Fruit fly (Drosophila melanogaster) whole organism, embryonic: ENCODE data around the gene sau.

Experiments
- ATbp ChIP-seq: fragments of 200-800 bp; sonication (Bioruptor generic); optimal IDR thresholded peaks from 2 replicates; lab custom pipeline; 2017; ENCODE audit warnings: missing biosample characterization, mild to moderate bottlenecking, missing genetic modification characterization, missing genetic modification reagents
- Atf-2 ChIP-seq: fragments of 200-800 bp; sonication (Bioruptor generic); optimal IDR thresholded peaks from 2 replicates; lab custom pipeline; 2016; ENCODE audit warnings: missing biosample characterization, missing genetic modification characterization
- B-H2 ChIP-seq: fragments of 200-800 bp; sonication (Bioruptor generic); optimal IDR thresholded peaks from 2 replicates; lab custom pipeline; 2018; ENCODE audit warnings: missing biosample characterization, mild to moderate bottlenecking, missing genetic modification characterization
- Bdp1 ChIP-seq: fragments of 200-800 bp; sonication (Bioruptor generic); optimal IDR thresholded peaks from 3 replicates; lab custom pipeline; 2016; ENCODE audit warnings: missing biosample characterization, missing genetic modification characterization
- CG10654 ChIP-seq: fragments of 200-800 bp; sonication (Bioruptor generic); optimal IDR thresholded peaks from 2 replicates; lab custom pipeline; 2016; ENCODE audit warnings: missing biosample characterization, missing genetic modification characterization
- CG11504 ChIP-seq: fragments of 200-800 bp; sonication (Bioruptor generic); optimal IDR thresholded peaks from 3 replicates; lab custom pipeline; 2019; ENCODE audit warnings: missing biosample characterization, mild to moderate bottlenecking, missing genetic modification characterization, moderate library complexity
- CG13894 ChIP-seq: fragments of 200-800 bp; sonication (Bioruptor generic); optimal IDR thresholded peaks from 3 replicates; lab custom pipeline; 2018; ENCODE audit warnings: missing biosample characterization, mild to moderate bottlenecking, missing genetic modification characterization, moderate library complexity
- CG15479 ChIP-seq: fragments of 200-800 bp; sonication (Bioruptor generic); optimal IDR thresholded peaks from 3 replicates; lab custom pipeline; 2019; ENCODE audit warnings: missing biosample characterization, mild to moderate bottlenecking, missing genetic modification characterization, moderate library complexity
- CG15514 ChIP-seq: fragments of 200-800 bp; sonication (Bioruptor generic); optimal IDR thresholded peaks from 3 replicates; lab custom pipeline; 2017; ENCODE audit warnings: missing biosample characterization, missing genetic modification characterization, mild to moderate bottlenecking, moderate library complexity, missing genetic modification reagents
- CG16813 ChIP-seq: fragments of 200-800 bp; sonication (Bioruptor generic); IDR thresholded peaks from 3 replicates; pipeline ENCODE4 v1.3.6; 2022; ENCODE audit warnings: missing biosample characterization, missing genetic modification characterization; ENCODE audit not compliant: partially characterized antibody
- CG17568 ChIP-seq: fragments of 200-800 bp; sonication (Bioruptor generic); optimal IDR thresholded peaks from 2 replicates; lab custom pipeline; 2018; ENCODE audit warnings: missing biosample characterization, mild to moderate bottlenecking, missing genetic modification characterization, moderate library complexity
- CG1792 ChIP-seq: fragments of 200-800 bp; sonication (Bioruptor generic); optimal IDR thresholded peaks from 2 replicates; lab custom pipeline; 2016; ENCODE audit warnings: missing biosample characterization, missing genetic modification characterization
- CG18262 ChIP-seq: fragments of 200-800 bp; optimal IDR thresholded peaks from 3 replicates; lab custom pipeline; 2019; ENCODE audit warnings: missing biosample characterization, mild to moderate bottlenecking, missing genetic modification characterization, moderate library complexity
- CG18476 ChIP-seq: fragments of 200-800 bp; sonication (Bioruptor generic); optimal IDR thresholded peaks from 2 replicates; lab custom pipeline; 2016; ENCODE audit warnings: missing biosample characterization, mild to moderate bottlenecking, missing genetic modification characterization
- CG32767 ChIP-seq: fragments of 200-800 bp; sonication (Bioruptor generic); IDR thresholded peaks from 2 replicates; pipeline ENCODE4 v1.3.6; 2022; ENCODE audit warnings: missing biosample characterization, missing genetic modification characterization
- CG3407 ChIP-seq: fragments of 200-800 bp; sonication (Bioruptor generic); optimal IDR thresholded peaks from 2 replicates; lab custom pipeline; 2018; ENCODE audit warnings: missing biosample characterization, mild to moderate bottlenecking, missing genetic modification characterization
- CG42726 ChIP-seq: fragments of 200-800 bp; sonication (Bioruptor generic); IDR thresholded peaks from 2 replicates; pipeline ENCODE4 v1.3.6; 2022; ENCODE audit warnings: missing biosample characterization, missing genetic modification characterization; ENCODE audit not compliant: partially characterized antibody
- CG4282 ChIP-seq: fragments of 200-800 bp; sonication (Bioruptor generic); optimal IDR thresholded peaks from 2 replicates; lab custom pipeline; 2016; ENCODE audit warnings: missing biosample characterization, missing genetic modification characterization
- CG4424 ChIP-seq: fragments of 200-800 bp; sonication (Bioruptor generic); optimal IDR thresholded peaks from 3 replicates; lab custom pipeline; 2016; ENCODE audit warnings: missing biosample characterization, missing genetic modification characterization
- CG6254 ChIP-seq: fragments of 200-800 bp; sonication (Bioruptor generic); optimal IDR thresholded peaks from 3 replicates; lab custom pipeline; 2017; ENCODE audit warnings: mild to moderate bottlenecking, missing biosample characterization, missing genetic modification reagents, missing genetic modification characterization
- CG6765 ChIP-seq: fragments of 200-800 bp; sonication (Bioruptor generic); optimal IDR thresholded peaks from 3 replicates; lab custom pipeline; 2017; ENCODE audit warnings: missing biosample characterization, mild to moderate bottlenecking, missing genetic modification characterization
- CG9817 ChIP-seq: fragments of 200-800 bp; sonication (Bioruptor generic); optimal IDR thresholded peaks from 2 replicates; lab custom pipeline; 2018; ENCODE audit warnings: missing biosample characterization, mild to moderate bottlenecking, missing genetic modification characterization, moderate library complexity
- CkIIα-i1 ChIP-seq: fragments of 200-800 bp; sonication (Bioruptor generic); IDR thresholded peaks from 2 replicates; pipeline ENCODE4 v1.3.6; 2022; ENCODE audit warnings: missing biosample characterization, missing genetic modification characterization
- D19B ChIP-seq: fragments of 200-800 bp; sonication (Bioruptor generic); optimal IDR thresholded peaks from 2 replicates; lab custom pipeline; 2017; ENCODE audit warnings: missing biosample characterization, mild to moderate bottlenecking, missing genetic modification characterization
- Deaf1 ChIP-seq: fragments of 200-800 bp; optimal IDR thresholded peaks from 3 replicates; lab custom pipeline; 2019; ENCODE audit warnings: missing biosample characterization, mild to moderate bottlenecking, missing genetic modification characterization, moderate library complexity
- Dip2 ChIP-seq: fragments of 200-800 bp; sonication (Bioruptor generic); IDR thresholded peaks from 2 replicates; pipeline ENCODE4 v1.3.6; 2022; ENCODE audit warnings: missing biosample characterization, missing genetic modification characterization
- Doc3 ChIP-seq: fragments of 200-800 bp; sonication (Bioruptor generic); IDR thresholded peaks from 3 replicates; pipeline ENCODE4 v1.3.6; 2022; ENCODE audit warnings: missing biosample characterization, missing genetic modification characterization; ENCODE audit not compliant: partially characterized antibody
- H2.0 ChIP-seq: fragments of 200-800 bp; sonication (Bioruptor generic); IDR thresholded peaks from 2 replicates; pipeline ENCODE4 v1.3.6; 2022; ENCODE audit warnings: missing biosample characterization, missing genetic modification characterization
- Hand ChIP-seq: fragments of 200-800 bp; sonication (Bioruptor generic); optimal IDR thresholded peaks from 2 replicates; lab custom pipeline; 2017; ENCODE audit warnings: mild to moderate bottlenecking, missing biosample characterization, missing genetic modification reagents, missing genetic modification characterization
- Hr3 ChIP-seq: fragments of 200-800 bp; sonication (Bioruptor generic); optimal IDR thresholded peaks from 3 replicates; lab custom pipeline; 2016; ENCODE audit warnings: missing biosample characterization, missing genetic modification characterization
- Hr51 ChIP-seq, 2 experiments: fragments of 200-800 bp; sonication (Bioruptor generic); optimal IDR thresholded peaks; 2 replicates in 1 of 2; 3 replicates in 1 of 2; lab custom pipeline; 2016 to 2018; ENCODE audit warnings: missing biosample characterization in 2 of 2, missing genetic modification characterization in 2 of 2, mild to moderate bottlenecking in 1 of 2, moderate library complexity in 1 of 2
- Ravus ChIP-seq: fragments of 200-800 bp; sonication (Bioruptor generic); IDR thresholded peaks from 2 replicates; pipeline ENCODE4 v1.3.6; 2022; ENCODE audit warnings: missing biosample characterization, missing genetic modification characterization
- Sox100B ChIP-seq: fragments of 200-800 bp; sonication (Bioruptor generic); optimal IDR thresholded peaks from 3 replicates; lab custom pipeline; 2018; ENCODE audit warnings: missing biosample characterization, mild to moderate bottlenecking, missing genetic modification characterization
- Sox102F ChIP-seq: fragments of 200-800 bp; sonication (Bioruptor generic); optimal IDR thresholded peaks from 2 replicates; lab custom pipeline; 2018; ENCODE audit warnings: missing biosample characterization, mild to moderate bottlenecking, missing genetic modification characterization, moderate library complexity
- al ChIP-seq: fragments of 200-800 bp; sonication (Bioruptor generic); IDR thresholded peaks from 2 replicates; pipeline ENCODE4 v1.3.6; 2022; ENCODE audit warnings: missing biosample characterization, missing genetic modification characterization
- ara ChIP-seq: fragments of 200-800 bp; sonication (Bioruptor generic); IDR thresholded peaks from 2 replicates; pipeline ENCODE4 v1.3.6; 2022; ENCODE audit warnings: missing biosample characterization, missing genetic modification characterization
- bigmax ChIP-seq: fragments of 200-800 bp; sonication (Bioruptor generic); optimal IDR thresholded peaks from 2 replicates; lab custom pipeline; 2018; ENCODE audit warnings: missing biosample characterization, mild to moderate bottlenecking, missing genetic modification characterization
- cg ChIP-seq: fragments of 200-800 bp; sonication (Bioruptor generic); optimal IDR thresholded peaks from 3 replicates; lab custom pipeline; 2019; ENCODE audit warnings: missing biosample characterization, mild to moderate bottlenecking, missing genetic modification characterization, moderate library complexity
- dati ChIP-seq: fragments of 200-800 bp; sonication (Bioruptor generic); IDR thresholded peaks from 2 replicates; pipeline ENCODE4 v1.3.6; 2022; ENCODE audit warnings: missing biosample characterization, missing genetic modification characterization
- ewg ChIP-seq: fragments of 200-800 bp; sonication (Bioruptor generic); optimal IDR thresholded peaks from 3 replicates; lab custom pipeline; 2017; ENCODE audit warnings: mild to moderate bottlenecking, missing biosample characterization, missing genetic modification reagents, missing genetic modification characterization
- gcm2 ChIP-seq: fragments of 200-800 bp; sonication (Bioruptor generic); optimal IDR thresholded peaks from 2 replicates; lab custom pipeline; 2016; ENCODE audit warnings: missing biosample characterization, missing genetic modification characterization
- grn ChIP-seq: fragments of 200-800 bp; sonication (Bioruptor generic); optimal IDR thresholded peaks from 3 replicates; lab custom pipeline; 2017; ENCODE audit warnings: missing biosample characterization, missing genetic modification characterization
- ham ChIP-seq: fragments of 200-800 bp; sonication (Bioruptor generic); IDR thresholded peaks from 2 replicates; pipeline ENCODE4 v1.3.6; 2022; ENCODE audit warnings: missing biosample characterization, missing genetic modification characterization
- nmo ChIP-seq: fragments of 200-800 bp; sonication (Bioruptor generic); optimal IDR thresholded peaks from 2 replicates; lab custom pipeline; 2018; ENCODE audit warnings: missing biosample characterization, mild to moderate bottlenecking, missing genetic modification characterization, moderate library complexity
- p53 ChIP-seq: fragments of 200-800 bp; sonication (Bioruptor generic); optimal IDR thresholded peaks from 2 replicates; lab custom pipeline; 2016; ENCODE audit warnings: missing biosample characterization, missing genetic modification characterization
- pfk ChIP-seq: fragments of 200-800 bp; sonication (Bioruptor generic); optimal IDR thresholded peaks from 2 replicates; lab custom pipeline; 2018; ENCODE audit warnings: missing biosample characterization, mild to moderate bottlenecking, missing genetic modification characterization, moderate library complexity
- pnt ChIP-seq: fragments of 200-800 bp; sonication (Bioruptor generic); optimal IDR thresholded peaks from 3 replicates; lab custom pipeline; 2016; ENCODE audit warnings: missing biosample characterization, missing genetic modification characterization
- ro ChIP-seq: fragments of 200-800 bp; sonication (Bioruptor generic); IDR thresholded peaks from 2 replicates; pipeline ENCODE4 v1.3.6; 2022; ENCODE audit warnings: missing biosample characterization, missing genetic modification characterization
- row ChIP-seq: fragments of 200-800 bp; sonication (Bioruptor generic); IDR thresholded peaks from 3 replicates; pipeline ENCODE4 v1.3.6; 2022; ENCODE audit warnings: missing biosample characterization, missing genetic modification characterization
- trem ChIP-seq: fragments of 200-800 bp; optimal IDR thresholded peaks from 3 replicates; lab custom pipeline; 2019; ENCODE audit warnings: missing biosample characterization, mild to moderate bottlenecking, missing genetic modification characterization, moderate library complexity

Gene sau

dm6 chr2L:2197475-2198118 lies 28.5 kb upstream of the sau start, which contains the start of gene COX7AL2 (continued):
- TF ChIP-seq Atf-2 (GFP tag; lab: Kevin White, UChicago) (no peak), CG6765 (GFP tag; lab: Kevin White, UChicago) (peak; percentile 31), H2.0 (GFP tag; lab: Robert Waterston, UW) (no peak), CG3407 (GFP tag; lab: Kevin White, UChicago) (no peak), trem (no peak), CG9817 (no peak), CG15479 (GFP tag; lab: Kevin White, UChicago) (no peak), bigmax (GFP tag; lab: Kevin White, UChicago) (no peak), CG10654 (GFP tag; lab: Kevin White, UChicago) (no peak), CG18476 (GFP tag; lab: Kevin White, UChicago) (no peak), CG4282 (GFP tag; lab: Kevin White, UChicago) (no peak), gcm2 (GFP tag; lab: Kevin White, UChicago) (no peak), nmo (GFP tag; lab: Kevin White, UChicago) (no peak), dati (no peak), ATbp (GFP tag; lab: Kevin White, UChicago) (no peak), row (GFP tag; lab: Robert Waterston, UW) (no peak), Dip2 (GFP tag; lab: Robert Waterston, UW) (no peak), ham (GFP tag; lab: Robert Waterston, UW) (no peak), CG42726 (GFP tag; lab: Robert Waterston, UW) (no peak), CG1792 (GFP tag; lab: Kevin White, UChicago) (no peak), ewg (peak; percentile 20), ara (GFP tag; lab: Robert Waterston, UW) (no peak), al (no peak), D19B (GFP tag; lab: Kevin White, UChicago) (no peak), pfk (GFP tag; lab: Kevin White, UChicago) (no peak), Sox100B (GFP tag; lab: Kevin White, UChicago) (no peak), Deaf1 (peak; percentile 18), CG13894 (tag; lab: Kevin White, UChicago) (no peak), CG16813 (GFP tag; lab: Robert Waterston, UW) (no peak), pnt (no peak), Hr51 (GFP tag; optimal IDR thresholded peaks at IDR 0.05; lab: Kevin White, UChicago) (peak in 1 of 2 experiments; percentile 11), CG11504 (peak; percentile 26), p53 (GFP tag; lab: Kevin White, UChicago) (no peak), ro (GFP tag; lab: Robert Waterston, UW) (no peak), CG15514 (GFP tag; lab: Kevin White, UChicago) (peak; percentile 19), CkIIα-i1 (GFP tag; lab: Robert Waterston, UW) (no peak), grn (GFP tag; lab: Kevin White, UChicago) (peak; percentile 53), CG17568 (GFP tag; lab: Kevin White, UChicago) (no peak), B-H2 (GFP tag; lab: Kevin White, UChicago) (no peak), CG32767 (no peak), Bdp1 (GFP tag; lab: Kevin White, UChicago) (no peak), Ravus (no peak), CG6254 (no peak), CG18262 (tag; lab: Kevin White, UChicago) (no peak), Hr3 (GFP tag; lab: Kevin White, UChicago) (no peak), Hand (GFP tag; lab: Kevin White, UChicago) (no peak), Sox102F (GFP tag; lab: Kevin White, UChicago) (no peak), Doc3 (GFP tag; lab: Robert Waterston, UW) (no peak), CG4424 (peak; percentile 37), cg (GFP tag; lab: Kevin White, UChicago) (peak; percentile 55)
